Fruit fly (Drosophila melanogaster): ENCODE measurements around the gene CG13361.

DNA sequence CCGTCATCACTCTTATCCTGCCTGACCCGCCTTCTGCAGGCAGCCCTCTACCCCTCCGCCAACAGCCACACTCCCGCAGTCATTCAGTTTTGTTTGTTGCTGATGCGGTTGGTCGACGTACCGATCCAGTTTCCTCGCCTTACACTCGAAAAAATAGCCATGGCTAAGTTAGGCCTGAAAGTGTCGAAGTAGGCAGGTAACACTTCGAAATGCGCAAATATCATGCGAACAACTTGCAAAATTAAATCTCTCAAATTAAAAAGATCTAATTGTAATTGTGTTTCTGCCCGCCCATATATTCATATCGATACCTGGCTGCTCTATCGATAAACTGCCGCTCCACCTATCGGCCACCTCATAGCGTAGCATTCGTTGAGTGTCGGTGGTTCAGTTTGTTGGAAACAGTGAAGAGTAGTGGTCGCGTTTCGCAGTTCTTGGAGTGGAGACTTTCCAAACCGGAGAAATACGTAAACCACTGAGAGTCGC lies 16.2 kb upstream of the CG13361 start, which contains the start of gene fz3:
- TF ChIP-seq CG32006 (GFP tag; optimal IDR thresholded peaks at IDR 0.05) (peak; percentile 64), Gug (GFP tag; IDR thresholded peaks at IDR 0.05) (no peak), OdsH (GFP tag; optimal IDR thresholded peaks at IDR 0.05) (peak; percentile 70), eg (GFP tag; IDR thresholded peaks at IDR 0.05) (peak; percentile 67), svp (GFP tag) (peak; percentile 89), dsx (GFP tag; optimal IDR thresholded peaks at IDR 0.05; ENCODE audit: poor library complexity, severe bottlenecking) (peak; percentile 73), CG11902 (GFP tag; optimal IDR thresholded peaks at IDR 0.05) (peak; percentile 44), Ets96B (tag; optimal IDR thresholded peaks at IDR 0.05) (peak; percentile 70), CG3919 (GFP tag; optimal IDR thresholded peaks at IDR 0.05) (peak; percentile 76), Lpt (GFP tag; optimal IDR thresholded peaks at IDR 0.05) (peak; percentile 32), CG6854 (GFP tag; optimal IDR thresholded peaks at IDR 0.05) (peak; percentile 60), CG8632 (GFP tag; optimal IDR thresholded peaks at IDR 0.05) (peak; percentile 63)
